Worm (Caenorhabditis elegans) whole organism, mixed stage, embryonic: ENCODE results near the gene Y61A9LA.10.
"Not testable (repeated sequence)": the region's sequence is repeated elsewhere in the genome, so short reads cannot be mapped to it uniquely, and the experiment has no call there.

ENCODE experiments used
- mep-1 ChIP-seq: fragments of 150-350 bp; optimal IDR thresholded peaks from 2 replicates; lab custom pipeline; 2017; ENCODE audit warnings: missing biosample characterization, missing genetic modification reagents, missing genetic modification characterization, inconsistent platforms
- nhr-2 ChIP-seq: fragments of 150-350 bp; optimal IDR thresholded peaks from 2 replicates; lab custom pipeline; 2014; ENCODE audit warnings: missing biosample characterization, missing genetic modification characterization
- nhr-28 ChIP-seq: fragments of 150-350 bp; optimal IDR thresholded peaks from 2 replicates; lab custom pipeline; 2014; ENCODE audit warnings: missing biosample characterization, missing genetic modification characterization
- snpc-4 ChIP-seq: fragments of 150-350 bp; optimal IDR thresholded peaks from 2 replicates; lab custom pipeline; 2014; ENCODE audit warnings: missing biosample characterization, missing genetic modification characterization
- tbx-8 ChIP-seq: fragments of 200-800 bp; sonication (Bioruptor generic); optimal IDR thresholded peaks from 2 replicates; lab custom pipeline; 2018; ENCODE audit warnings: mild to moderate bottlenecking, missing genetic modification characterization, moderate library complexity, missing compliant biosample characterization
- unc-39 ChIP-seq: fragments of 150-350 bp; optimal IDR thresholded peaks from 2 replicates; lab custom pipeline; 2014; ENCODE audit warnings: missing biosample characterization, missing genetic modification characterization
- unc-62 ChIP-seq: fragments of 150-350 bp; optimal IDR thresholded peaks from 2 replicates; lab custom pipeline; 2014; ENCODE audit warnings: missing biosample characterization, missing genetic modification reagents, missing genetic modification characterization

ce11 chrV:4573824-4574223 is 41.8 kb downstream of the Y61A9LA.10 start, which contains the start of gene hpo-39:
- not testable (repeated sequence) for TF ChIP-seq unc-62 (GFP tag; lab: Kevin White, UChicago); nhr-28 (tag; lab: Kevin White, UChicago); tbx-8 (GFP tag; lab: Kevin White, UChicago); mep-1 (tag; lab: Kevin White, UChicago); nhr-2 (tag; lab: Kevin White, UChicago); unc-39 (tag; lab: Kevin White, UChicago); snpc-4 (tag; lab: Kevin White, UChicago)
